Worm (Caenorhabditis elegans) whole organism, L3 larva: ENCODE data around the gene F29A7.4.

ENCODE experiments used
- ZK546.5 ChIP-seq: sonication (generic microtip); optimal IDR thresholded peaks from 2 replicates; lab custom pipeline; 2017; ENCODE audit warnings: missing biosample characterization, missing genetic modification characterization
- aly-2 ChIP-seq: fragments of 150-350 bp; optimal IDR thresholded peaks from 2 replicates; lab custom pipeline; 2014; ENCODE audit warnings: missing biosample characterization, missing genetic modification characterization
- ama-1 ChIP-seq: fragments of 150-350 bp; optimal IDR thresholded peaks from 2 replicates; lab custom pipeline; 2018
- ceh-16 ChIP-seq: sonication (generic microtip); optimal IDR thresholded peaks from 2 replicates; lab custom pipeline; 2017; ENCODE audit warnings: missing biosample characterization, missing genetic modification characterization
- ceh-28 ChIP-seq: fragments of 150-350 bp; optimal IDR thresholded peaks from 2 replicates; lab custom pipeline; 2014; ENCODE audit warnings: missing biosample characterization, missing genetic modification reagents, missing genetic modification characterization
- ceh-9 ChIP-seq: sonication (generic microtip); optimal IDR thresholded peaks from 2 replicates; lab custom pipeline; 2018; ENCODE audit warnings: missing biosample characterization, missing genetic modification characterization
- daf-12 ChIP-seq: fragments of 150-350 bp; optimal IDR thresholded peaks from 2 replicates; lab custom pipeline; 2014; ENCODE audit warnings: missing biosample characterization, missing genetic modification reagents, missing genetic modification characterization
- egl-27 ChIP-seq: sonication (generic microtip); optimal IDR thresholded peaks from 4 replicates; lab custom pipeline; 2017; ENCODE audit warnings: missing biosample characterization, missing genetic modification reagents, missing genetic modification characterization
- egl-5 ChIP-seq: fragments of 150-350 bp; optimal IDR thresholded peaks from 2 replicates; lab custom pipeline; 2017; ENCODE audit warnings: missing biosample characterization, missing genetic modification reagents, missing genetic modification characterization, inconsistent platforms
- elt-1 ChIP-seq: fragments of 150-350 bp; optimal IDR thresholded peaks from 2 replicates; lab custom pipeline; 2014; ENCODE audit warnings: missing biosample characterization, missing genetic modification characterization
- elt-2 ChIP-seq: sonication (generic microtip); optimal IDR thresholded peaks from 2 replicates; lab custom pipeline; 2016; ENCODE audit warnings: missing genetic modification reagents, mild to moderate bottlenecking, missing genetic modification characterization, missing compliant biosample characterization
- eor-1 ChIP-seq, 2 experiments: fragments of 150-350 bp; optimal IDR thresholded peaks; 2 replicates each; lab custom pipeline; 2014 to 2018; ENCODE audit warnings: missing biosample characterization in 2 of 2, missing genetic modification characterization in 2 of 2
- fos-1 ChIP-seq: fragments of 150-350 bp; optimal IDR thresholded peaks from 2 replicates; lab custom pipeline; 2014; ENCODE audit warnings: missing biosample characterization, missing genetic modification characterization
- hmg-11 ChIP-seq: sonication (generic microtip); optimal IDR thresholded peaks from 2 replicates; lab custom pipeline; 2016; ENCODE audit warnings: missing genetic modification characterization, missing compliant biosample characterization
- jun-1 ChIP-seq: fragments of 150-350 bp; optimal IDR thresholded peaks from 2 replicates; lab custom pipeline; 2014; ENCODE audit warnings: missing biosample characterization, missing genetic modification reagents, missing genetic modification characterization
- lin-15B ChIP-seq: fragments of 150-350 bp; optimal IDR thresholded peaks from 2 replicates; lab custom pipeline; 2014; ENCODE audit warnings: missing biosample characterization, missing genetic modification characterization
- lin-39 ChIP-seq: fragments of 150-350 bp; optimal IDR thresholded peaks from 2 replicates; lab custom pipeline; 2018; ENCODE audit warnings: missing biosample characterization, missing genetic modification reagents, missing genetic modification characterization
- nhr-11 ChIP-seq: fragments of 150-350 bp; optimal IDR thresholded peaks from 2 replicates; lab custom pipeline; 2014; ENCODE audit warnings: missing biosample characterization, missing genetic modification characterization
- nhr-23 ChIP-seq: fragments of 150-350 bp; optimal IDR thresholded peaks from 2 replicates; lab custom pipeline; 2014; ENCODE audit warnings: missing biosample characterization, missing genetic modification reagents, missing genetic modification characterization
- nhr-25 ChIP-seq: sonication (generic microtip); optimal IDR thresholded peaks from 2 replicates; lab custom pipeline; 2017; ENCODE audit warnings: missing biosample characterization, missing genetic modification characterization
- nhr-43 ChIP-seq: sonication (generic microtip); optimal IDR thresholded peaks from 2 replicates; lab custom pipeline; 2016; ENCODE audit warnings: mild to moderate bottlenecking, missing genetic modification characterization, missing compliant biosample characterization; ENCODE audit not compliant: poor library complexity, severe bottlenecking
- nhr-67 ChIP-seq: fragments of 150-350 bp; optimal IDR thresholded peaks from 2 replicates; lab custom pipeline; 2014; ENCODE audit warnings: missing biosample characterization, missing genetic modification characterization
- nhr-76 ChIP-seq: fragments of 150-350 bp; sonication (generic microtip); optimal IDR thresholded peaks from 5 replicates; lab custom pipeline; 2014; ENCODE audit warnings: missing biosample characterization, missing genetic modification characterization
- nhr-77 ChIP-seq: fragments of 150-350 bp; optimal IDR thresholded peaks from 2 replicates; lab custom pipeline; 2014; ENCODE audit warnings: missing biosample characterization, missing genetic modification characterization
- pha-4 ChIP-seq: fragments of 150-350 bp; optimal IDR thresholded peaks from 2 replicates; lab custom pipeline; 2014; ENCODE audit warnings: missing biosample characterization, missing genetic modification reagents, missing genetic modification characterization
- pqm-1 ChIP-seq: fragments of 150-350 bp; optimal IDR thresholded peaks from 2 replicates; lab custom pipeline; 2017; ENCODE audit warnings: missing biosample characterization, missing genetic modification characterization, inconsistent platforms
- sea-2 ChIP-seq: fragments of 150-350 bp; sonication (generic microtip); optimal IDR thresholded peaks from 4 replicates; lab custom pipeline; 2014; ENCODE audit warnings: missing biosample characterization, missing genetic modification reagents, missing genetic modification characterization
- skn-1 ChIP-seq: fragments of 150-350 bp; optimal IDR thresholded peaks from 2 replicates; lab custom pipeline; 2014; ENCODE audit warnings: missing biosample characterization, missing genetic modification characterization
- snpc-4 ChIP-seq: fragments of 150-350 bp; optimal IDR thresholded peaks from 2 replicates; lab custom pipeline; 2014; ENCODE audit warnings: missing biosample characterization, missing genetic modification characterization
- tbx-2 ChIP-seq: sonication (generic microtip); optimal IDR thresholded peaks from 2 replicates; lab custom pipeline; 2016; ENCODE audit warnings: mild to moderate bottlenecking, missing genetic modification characterization, missing compliant biosample characterization
- unc-62 ChIP-seq: fragments of 150-350 bp; sonication (generic microtip); optimal IDR thresholded peaks from 4 replicates; lab custom pipeline; 2014; ENCODE audit warnings: missing biosample characterization, missing genetic modification reagents, missing genetic modification characterization
- zag-1 ChIP-seq: fragments of 150-350 bp; optimal IDR thresholded peaks from 2 replicates; lab custom pipeline; 2014; ENCODE audit warnings: missing biosample characterization, missing genetic modification characterization
- ztf-11 ChIP-seq: fragments of 150-350 bp; optimal IDR thresholded peaks from 2 replicates; lab custom pipeline; 2014; ENCODE audit warnings: missing biosample characterization, missing genetic modification characterization
- ztf-4 ChIP-seq: fragments of 150-350 bp; optimal IDR thresholded peaks from 2 replicates; lab custom pipeline; 2014; ENCODE audit warnings: missing biosample characterization, missing genetic modification characterization

Gene F29A7.4

DNA sequence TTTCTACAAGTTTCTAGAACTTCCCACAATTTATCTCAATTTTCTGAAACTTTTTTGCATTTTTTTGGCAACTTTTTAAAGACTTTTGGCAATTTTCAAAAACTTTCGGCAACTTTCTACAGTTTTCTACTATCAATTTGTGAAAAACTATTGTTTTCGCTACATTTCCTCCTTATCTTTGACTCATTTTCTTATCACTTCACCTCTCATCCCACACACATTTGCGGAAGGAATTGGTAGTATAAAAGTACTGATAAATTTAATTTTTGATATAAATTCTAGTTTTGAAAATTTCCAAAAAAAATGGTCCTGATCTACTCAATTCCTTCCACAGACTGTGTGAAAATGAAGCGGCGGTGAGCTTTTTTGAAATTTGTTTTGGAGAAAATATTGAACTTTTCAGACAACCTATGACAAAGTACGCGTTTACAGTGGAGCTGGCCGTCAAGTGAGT is at the start of gene F29A7.4:
Gene F29A7.4, plus strand, starts transcription at position 404 of the 454 bp plus-strand sequence.
- TF ChIP-seq nhr-67 (tag; lab: Kevin White, UChicago) (no peak), nhr-23 (tag; lab: Kevin White, UChicago) (no peak), daf-12 (tag; lab: Kevin White, UChicago) (no peak), nhr-77 (tag; lab: Kevin White, UChicago) (no peak), nhr-76 (tag; lab: Kevin White, UChicago) (no peak), ceh-9 (tag; lab: Kevin White, UChicago) (no peak), elt-2 (peak; percentile 64), pqm-1 (tag; lab: Kevin White, UChicago) (peak; percentile 58), unc-62 (GFP tag; lab: Kevin White, UChicago) (no peak), pha-4 (tag; lab: Kevin White, UChicago) (no peak), eor-1 (tag; optimal IDR thresholded peaks at IDR 0.05; lab: Kevin White, UChicago) (no peak), aly-2 (no peak), skn-1 (tag; lab: Kevin White, UChicago) (no peak), ZK546.5 (tag; lab: Kevin White, UChicago) (no peak)

DNA sequence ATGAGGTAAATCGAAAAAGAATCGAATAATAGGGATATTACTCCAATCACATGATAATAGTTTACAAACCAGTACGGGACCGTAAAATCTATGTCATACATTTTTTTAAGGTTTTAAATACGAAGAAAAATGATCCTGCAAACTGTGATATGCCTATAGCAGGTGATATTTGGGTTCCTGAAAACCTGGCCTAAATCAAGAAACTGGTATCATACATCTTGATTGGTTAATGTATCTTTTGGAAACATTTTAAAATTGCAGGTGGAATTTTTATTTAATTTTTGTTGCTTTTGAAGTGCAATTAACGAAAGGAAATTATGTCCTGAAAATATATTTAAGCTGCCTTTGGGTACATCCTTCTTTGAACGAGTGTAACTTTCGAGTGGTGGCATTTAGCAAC is 49.6 kb upstream of the F29A7.4 start, which contains the start of gene sri-61:
Gene sri-61, minus strand, starts transcription at position 101 of the 400 bp plus-strand sequence.
- no peak for TF ChIP-seq fos-1
- no peak for TF ChIP-seq jun-1 (tag; lab: Kevin White, UChicago)
- no peak for TF ChIP-seq nhr-25 (tag; lab: Kevin White, UChicago)
- no peak for TF ChIP-seq ztf-4 (tag; lab: Kevin White, UChicago)
- TF ChIP-seq nhr-11 (tag; lab: Kevin White, UChicago), result no peak
- no peak for TF ChIP-seq hmg-11
- TF ChIP-seq unc-62 (GFP tag; lab: Kevin White, UChicago), result no peak
- TF ChIP-seq tbx-2 (tag; lab: Kevin White, UChicago), result no peak
- no peak for TF ChIP-seq elt-1 (tag; lab: Kevin White, UChicago)
- no peak for TF ChIP-seq ceh-28 (tag; lab: Kevin White, UChicago)
- no peak for TF ChIP-seq ama-1
- no peak for TF ChIP-seq ZK546.5 (tag; lab: Kevin White, UChicago)
- no peak for TF ChIP-seq aly-2
- TF ChIP-seq ceh-9 (tag; lab: Kevin White, UChicago), result no peak
- TF ChIP-seq nhr-76 (tag; lab: Kevin White, UChicago), result no peak
- TF ChIP-seq, all 47 proteins: peak for 0

DNA sequence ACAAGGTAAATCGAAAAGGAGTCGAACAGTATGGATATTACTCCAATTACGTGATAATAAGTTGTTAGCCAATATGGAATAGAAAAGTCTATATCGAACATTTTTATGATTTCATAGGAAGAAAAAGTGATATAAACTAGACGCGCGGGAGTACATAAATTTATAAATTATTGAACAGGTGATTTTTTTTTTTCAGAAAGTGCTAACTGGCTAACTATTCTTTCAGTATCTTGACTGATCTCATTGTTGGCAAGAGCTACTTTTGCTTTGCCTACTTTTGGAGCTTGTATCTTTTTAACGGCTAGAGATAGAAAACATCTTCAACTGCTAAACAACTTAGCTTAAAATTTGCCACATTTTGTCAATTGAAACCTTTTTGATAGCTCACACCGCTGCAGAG is 47.0 kb upstream of the F29A7.4 start, which contains the start of gene sri-60:
Gene sri-60, minus strand, starts transcription at position 101 of the 400 bp plus-strand sequence.
- TF ChIP-seq nhr-43 (tag; lab: Kevin White, UChicago) (no peak), tbx-2 (tag; lab: Kevin White, UChicago) (no peak), elt-2 (no peak), nhr-67 (tag; lab: Kevin White, UChicago) (no peak), hmg-11 (no peak), egl-27 (tag; lab: Kevin White, UChicago) (no peak), eor-1 (tag; optimal IDR thresholded peaks at IDR 0.05; lab: Kevin White, UChicago) (no peak), unc-62 (GFP tag; lab: Kevin White, UChicago) (no peak), snpc-4 (no peak), nhr-77 (tag; lab: Kevin White, UChicago) (no peak), sea-2 (GFP tag; lab: Kevin White, UChicago) (no peak), ztf-11 (tag; lab: Kevin White, UChicago) (no peak), lin-15B (no peak), pha-4 (tag; lab: Kevin White, UChicago) (no peak), ceh-16 (tag; lab: Kevin White, UChicago) (no peak), lin-39 (tag; lab: Kevin White, UChicago) (no peak)

- no peak for TF ChIP-seq ceh-9 (tag; lab: Kevin White, UChicago)
- TF ChIP-seq ZK546.5 (tag; lab: Kevin White, UChicago), result no peak
- no peak for TF ChIP-seq aly-2
- no peak for TF ChIP-seq lin-39 (tag; lab: Kevin White, UChicago)
- no peak for TF ChIP-seq zag-1
- TF ChIP-seq ztf-11 (tag; lab: Kevin White, UChicago), result no peak
- TF ChIP-seq sea-2 (GFP tag; lab: Kevin White, UChicago), result no peak
- TF ChIP-seq egl-27 (tag; lab: Kevin White, UChicago), result no peak
- TF ChIP-seq egl-5 (tag; lab: Kevin White, UChicago), result no peak
Observed at ce11 chrII:2705200-2705599, 44.6 kb upstream of the F29A7.4 start, which contains the start of gene srh-128. srh-128 (minus strand) TSS chrII:2705300.
